Worm (Caenorhabditis elegans) whole organism, L2 larva: ENCODE results near the gene lrpr-1.

Experiments used
- C34F6.9 ChIP-seq: fragments of 150-350 bp; optimal IDR thresholded peaks from 2 replicates; lab custom pipeline; 2014; ENCODE audit warnings: missing biosample characterization, missing genetic modification characterization
- F13H6.1 ChIP-seq: sonication (generic microtip); optimal IDR thresholded peaks from 2 replicates; lab custom pipeline; 2016; ENCODE audit warnings: missing genetic modification characterization, missing compliant biosample characterization
- R02D3.7 ChIP-seq: fragments of 150-350 bp; optimal IDR thresholded peaks from 2 replicates; lab custom pipeline; 2014; ENCODE audit warnings: missing biosample characterization, missing genetic modification characterization
- alr-1 ChIP-seq: fragments of 150-350 bp; optimal IDR thresholded peaks from 2 replicates; lab custom pipeline; 2014; ENCODE audit warnings: missing biosample characterization, missing genetic modification characterization
- aly-2 ChIP-seq: fragments of 150-350 bp; optimal IDR thresholded peaks from 2 replicates; lab custom pipeline; 2014; ENCODE audit warnings: missing biosample characterization, missing genetic modification characterization
- ama-1 ChIP-seq: fragments of 150-350 bp; optimal IDR thresholded peaks from 2 replicates; lab custom pipeline; 2018; ENCODE audit warnings: inconsistent platforms
- blmp-1 ChIP-seq: sonication (generic microtip); optimal IDR thresholded peaks from 2 replicates; lab custom pipeline; 2017; ENCODE audit warnings: missing genetic modification characterization, mild to moderate bottlenecking, missing compliant biosample characterization, antibody characterized with exemption, moderate library complexity; ENCODE audit not compliant: insufficient read depth
- ceh-16 ChIP-seq: fragments of 150-350 bp; optimal IDR thresholded peaks from 2 replicates; lab custom pipeline; 2014; ENCODE audit warnings: missing biosample characterization, missing genetic modification characterization
- crh-2 ChIP-seq: sonication (generic microtip); optimal IDR thresholded peaks from 2 replicates; lab custom pipeline; 2017; ENCODE audit warnings: missing biosample characterization, missing genetic modification characterization
- dmd-4 ChIP-seq: sonication (generic microtip); optimal IDR thresholded peaks from 2 replicates; lab custom pipeline; 2017; ENCODE audit warnings: missing biosample characterization, missing genetic modification characterization
- egl-27 ChIP-seq: sonication (generic microtip); optimal IDR thresholded peaks from 3 replicates; lab custom pipeline; 2017; ENCODE audit warnings: missing biosample characterization, missing genetic modification reagents, missing genetic modification characterization
- elt-1 ChIP-seq: fragments of 150-350 bp; optimal IDR thresholded peaks from 2 replicates; lab custom pipeline; 2014; ENCODE audit warnings: missing biosample characterization, missing genetic modification characterization
- fos-1 ChIP-seq: fragments of 150-350 bp; optimal IDR thresholded peaks from 2 replicates; lab custom pipeline; 2014; ENCODE audit warnings: missing biosample characterization, missing genetic modification characterization
- gmeb-1 ChIP-seq: fragments of 150-350 bp; optimal IDR thresholded peaks from 2 replicates; lab custom pipeline; 2014; ENCODE audit warnings: missing biosample characterization, missing genetic modification characterization
- lin-11 ChIP-seq: fragments of 150-350 bp; sonication (generic microtip); optimal IDR thresholded peaks from 2 replicates; lab custom pipeline; 2014; ENCODE audit warnings: missing biosample characterization, missing genetic modification characterization, inconsistent platforms, mixed read lengths
- lin-13 ChIP-seq: fragments of 150-350 bp; optimal IDR thresholded peaks from 2 replicates; lab custom pipeline; 2014; ENCODE audit warnings: missing biosample characterization, missing genetic modification reagents, missing genetic modification characterization
- lin-39 ChIP-seq: fragments of 150-350 bp; optimal IDR thresholded peaks from 2 replicates; lab custom pipeline; 2014; ENCODE audit warnings: missing biosample characterization, missing genetic modification reagents, missing genetic modification characterization
- lsy-2 ChIP-seq, 2 experiments: fragments of 150-350 bp in 1 of 2; sonication (generic microtip) in 1 of 2; optimal IDR thresholded peaks; 2 replicates each; lab custom pipeline; 2014 to 2017; ENCODE audit warnings: missing biosample characterization in 2 of 2, missing genetic modification characterization in 2 of 2
- mab-5 ChIP-seq: fragments of 150-350 bp; optimal IDR thresholded peaks from 2 replicates; lab custom pipeline; 2014; ENCODE audit warnings: missing biosample characterization, missing genetic modification characterization
- mbf-1 ChIP-seq: sonication (generic microtip); optimal IDR thresholded peaks from 2 replicates; lab custom pipeline; 2017; ENCODE audit warnings: missing biosample characterization, missing genetic modification characterization
- mdl-1 ChIP-seq, 2 experiments: fragments of 150-350 bp in 1 of 2; sonication (generic microtip) in 1 of 2; optimal IDR thresholded peaks; 2 replicates each; lab custom pipeline; 2017; ENCODE audit warnings: missing biosample characterization in 2 of 2, missing genetic modification characterization in 2 of 2
- nhr-10 ChIP-seq: sonication (generic microtip); optimal IDR thresholded peaks from 2 replicates; lab custom pipeline; 2017; ENCODE audit warnings: missing biosample characterization, missing genetic modification characterization
- nhr-11 ChIP-seq: fragments of 150-350 bp; optimal IDR thresholded peaks from 2 replicates; lab custom pipeline; 2014; ENCODE audit warnings: missing biosample characterization, missing genetic modification characterization
- nhr-12 ChIP-seq: fragments of 150-350 bp; optimal IDR thresholded peaks from 2 replicates; lab custom pipeline; 2014; ENCODE audit warnings: missing biosample characterization, missing genetic modification characterization
- nhr-129 ChIP-seq: fragments of 150-350 bp; optimal IDR thresholded peaks from 2 replicates; lab custom pipeline; 2014; ENCODE audit warnings: missing biosample characterization, missing genetic modification characterization
- nhr-21 ChIP-seq: fragments of 150-350 bp; optimal IDR thresholded peaks from 2 replicates; lab custom pipeline; 2014; ENCODE audit warnings: missing biosample characterization, missing genetic modification characterization
- nhr-23 ChIP-seq: fragments of 150-350 bp; optimal IDR thresholded peaks from 2 replicates; lab custom pipeline; 2014; ENCODE audit warnings: missing biosample characterization, missing genetic modification reagents, missing genetic modification characterization
- nhr-237 ChIP-seq: fragments of 150-350 bp; optimal IDR thresholded peaks from 2 replicates; lab custom pipeline; 2014; ENCODE audit warnings: missing biosample characterization, missing genetic modification characterization
- nhr-6 ChIP-seq: fragments of 150-350 bp; optimal IDR thresholded peaks from 2 replicates; lab custom pipeline; 2014; ENCODE audit warnings: missing biosample characterization, missing genetic modification characterization
- peb-1 ChIP-seq: fragments of 150-350 bp; optimal IDR thresholded peaks from 2 replicates; lab custom pipeline; 2014; ENCODE audit warnings: missing biosample characterization, missing genetic modification characterization
- skn-1 ChIP-seq: sonication (generic microtip); optimal IDR thresholded peaks from 2 replicates; lab custom pipeline; 2017; ENCODE audit warnings: missing biosample characterization, missing genetic modification characterization
- sma-3 ChIP-seq: sonication (generic microtip); optimal IDR thresholded peaks from 2 replicates; lab custom pipeline; 2016; ENCODE audit warnings: missing genetic modification reagents, missing genetic modification characterization, missing compliant biosample characterization
- sma-9 ChIP-seq, 2 experiments: fragments of 150-350 bp in 1 of 2; sonication (generic microtip) in 1 of 2; optimal IDR thresholded peaks; 2 replicates each; lab custom pipeline; 2014 to 2016; ENCODE audit warnings: missing genetic modification characterization in 2 of 2, mild to moderate bottlenecking in 1 of 2, missing biosample characterization in 1 of 2, missing compliant biosample characterization in 1 of 2, missing genetic modification reagents in 1 of 2, moderate library complexity in 1 of 2
- snpc-4 ChIP-seq: fragments of 150-350 bp; optimal IDR thresholded peaks from 2 replicates; lab custom pipeline; 2014; ENCODE audit warnings: missing biosample characterization, missing genetic modification characterization
- unc-39 ChIP-seq: fragments of 150-350 bp; optimal IDR thresholded peaks from 2 replicates; lab custom pipeline; 2014; ENCODE audit warnings: missing biosample characterization, missing genetic modification characterization
- unc-55 ChIP-seq: fragments of 150-350 bp; sonication (generic microtip); optimal IDR thresholded peaks from 3 replicates; lab custom pipeline; 2014; ENCODE audit warnings: missing biosample characterization, missing genetic modification reagents, missing genetic modification characterization
- unc-62 ChIP-seq: fragments of 150-350 bp; optimal IDR thresholded peaks from 2 replicates; lab custom pipeline; 2014; ENCODE audit warnings: missing biosample characterization, missing genetic modification reagents, missing genetic modification characterization
- zag-1 ChIP-seq: fragments of 150-350 bp; optimal IDR thresholded peaks from 2 replicates; lab custom pipeline; 2014; ENCODE audit warnings: missing biosample characterization, missing genetic modification characterization
- ztf-11 ChIP-seq: sonication (generic microtip); optimal IDR thresholded peaks from 2 replicates; lab custom pipeline; 2017; ENCODE audit warnings: missing biosample characterization, missing genetic modification characterization
- ztf-4 ChIP-seq: fragments of 150-350 bp; optimal IDR thresholded peaks from 2 replicates; lab custom pipeline; 2014; ENCODE audit warnings: missing biosample characterization, missing genetic modification characterization

lrpr-1 gene

ce11 chrV:5907090-5907489, 10.6 kb downstream of the lrpr-1 start, which contains the start of gene C04E6.4:
TSS of gene C04E6.4 (plus strand) at chrV:5907390.
- no peak for TF ChIP-seq unc-39
- no peak for TF ChIP-seq elt-1 (tag; lab: Kevin White, UChicago)
- TF ChIP-seq mbf-1 (tag; lab: Kevin White, UChicago): no peak
- TF ChIP-seq crh-2: no peak
- no peak for TF ChIP-seq skn-1
- TF ChIP-seq F13H6.1 (tag; lab: Kevin White, UChicago): no peak

ce11 chrV:5906252-5906651, 11.4 kb downstream of the lrpr-1 start, which contains the start of gene srd-15:
TSS of gene srd-15 (minus strand) at chrV:5906352.
- TF ChIP-seq R02D3.7 (tag; lab: Kevin White, UChicago) (no peak), skn-1 (no peak), unc-39 (no peak), ceh-16 (no peak), peb-1 (tag; lab: Kevin White, UChicago) (no peak), dmd-4 (tag; lab: Kevin White, UChicago) (no peak), zag-1 (no peak), alr-1 (tag; lab: Kevin White, UChicago) (no peak), egl-27 (tag; lab: Kevin White, UChicago) (no peak), sma-3 (GFP tag; lab: Kevin White, UChicago) (no peak)

ce11 chrV:5901833-5902232, 15.9 kb downstream of the lrpr-1 start, which contains the start of gene C04E6.5:
TSS of gene C04E6.5 (plus strand) at chrV:5902133.
- TF ChIP-seq nhr-11 (tag; lab: Kevin White, UChicago) (no peak), ama-1 (lab: Kevin White, UChicago) (no peak), F13H6.1 (tag; lab: Kevin White, UChicago) (no peak), alr-1 (tag; lab: Kevin White, UChicago) (no peak), unc-55 (GFP tag; lab: Kevin White, UChicago) (no peak), sma-3 (GFP tag; lab: Kevin White, UChicago) (no peak), snpc-4 (tag; lab: Kevin White, UChicago) (no peak), mab-5 (tag; lab: Kevin White, UChicago) (no peak), ztf-11 (no peak), nhr-6 (tag; lab: Kevin White, UChicago) (no peak), ztf-4 (tag; lab: Kevin White, UChicago) (no peak), lin-11 (tag; lab: Kevin White, UChicago) (no peak), dmd-4 (tag; lab: Kevin White, UChicago) (no peak), lin-13 (no peak), lin-39 (tag; lab: Kevin White, UChicago) (no peak), nhr-237 (tag; lab: Kevin White, UChicago) (no peak), unc-62 (no peak), zag-1 (no peak), nhr-21 (tag; lab: Kevin White, UChicago) (no peak), fos-1 (tag; lab: Kevin White, UChicago) (no peak)

ce11 chrV:5899940-5900339, 17.8 kb downstream of the lrpr-1 start, which contains the start of gene srd-16:
TSS of gene srd-16 (minus strand) at chrV:5900040.
- no peak for TF ChIP-seq lin-13
- TF ChIP-seq nhr-6 (tag; lab: Kevin White, UChicago): no peak
- no peak for TF ChIP-seq fos-1 (tag; lab: Kevin White, UChicago)
- no peak for TF ChIP-seq nhr-21 (tag; lab: Kevin White, UChicago)
- no peak for TF ChIP-seq nhr-129 (tag; lab: Kevin White, UChicago)
- TF ChIP-seq aly-2 (tag; lab: Kevin White, UChicago): no peak
- no peak for TF ChIP-seq lsy-2 (tag; optimal IDR thresholded peaks at IDR 0.05; lab: Kevin White, UChicago)
- no peak for TF ChIP-seq ama-1 (lab: Kevin White, UChicago)
- TF ChIP-seq mbf-1 (tag; lab: Kevin White, UChicago): no peak
- no peak for TF ChIP-seq F13H6.1 (tag; lab: Kevin White, UChicago)
- TF ChIP-seq mdl-1 (tag; optimal IDR thresholded peaks at IDR 0.05; lab: Kevin White, UChicago): no peak
- no peak for TF ChIP-seq blmp-1 (tag; lab: Kevin White, UChicago)
- no peak for TF ChIP-seq nhr-12 (tag; lab: Kevin White, UChicago)

ce11 chrV:5895021-5895420, 22.7 kb downstream of the lrpr-1 start, which contains the start of gene grd-9:
TSS of gene grd-9 (plus strand) at chrV:5895321.
- TF ChIP-seq nhr-12 (tag; lab: Kevin White, UChicago) (no peak), gmeb-1 (tag; lab: Kevin White, UChicago) (no peak), elt-1 (tag; lab: Kevin White, UChicago) (no peak), nhr-23 (tag; lab: Kevin White, UChicago) (no peak), lin-11 (tag; lab: Kevin White, UChicago) (no peak), ztf-4 (tag; lab: Kevin White, UChicago) (no peak), R02D3.7 (tag; lab: Kevin White, UChicago) (no peak), fos-1 (tag; lab: Kevin White, UChicago) (no peak), ama-1 (lab: Kevin White, UChicago) (no peak), dmd-4 (tag; lab: Kevin White, UChicago) (no peak), zag-1 (no peak), nhr-10 (tag; lab: Kevin White, UChicago) (no peak), sma-9 (GFP tag; optimal IDR thresholded peaks at IDR 0.05; lab: Kevin White, UChicago) (no peak), sma-9 (tag; optimal IDR thresholded peaks at IDR 0.05; lab: Kevin White, UChicago) (no peak), nhr-129 (tag; lab: Kevin White, UChicago) (no peak), C34F6.9 (no peak)
